Worm (Caenorhabditis elegans) whole organism, L3 larva: ENCODE measurements around the gene clec-146.
A peak's percentile ranks its signal among the peaks of the same experiment; 100 is the strongest.

Source experiments
- R02D3.7 ChIP-seq: fragments of 150-350 bp; optimal IDR thresholded peaks from 2 replicates; lab custom pipeline; 2014; ENCODE audit warnings: missing biosample characterization, missing genetic modification characterization
- ZK546.5 ChIP-seq: sonication (generic microtip); optimal IDR thresholded peaks from 2 replicates; lab custom pipeline; 2017; ENCODE audit warnings: missing biosample characterization, missing genetic modification characterization
- aly-2 ChIP-seq: fragments of 150-350 bp; optimal IDR thresholded peaks from 2 replicates; lab custom pipeline; 2014; ENCODE audit warnings: missing biosample characterization, missing genetic modification characterization
- ceh-16 ChIP-seq: sonication (generic microtip); optimal IDR thresholded peaks from 2 replicates; lab custom pipeline; 2017; ENCODE audit warnings: missing biosample characterization, missing genetic modification characterization
- ceh-28 ChIP-seq: fragments of 150-350 bp; optimal IDR thresholded peaks from 2 replicates; lab custom pipeline; 2014; ENCODE audit warnings: missing biosample characterization, missing genetic modification reagents, missing genetic modification characterization
- ceh-82 ChIP-seq: fragments of 150-350 bp; optimal IDR thresholded peaks from 2 replicates; lab custom pipeline; 2014; ENCODE audit warnings: missing biosample characterization, missing genetic modification characterization
- ceh-9 ChIP-seq: sonication (generic microtip); optimal IDR thresholded peaks from 2 replicates; lab custom pipeline; 2018; ENCODE audit warnings: missing biosample characterization, missing genetic modification characterization
- daf-12 ChIP-seq: fragments of 150-350 bp; optimal IDR thresholded peaks from 2 replicates; lab custom pipeline; 2014; ENCODE audit warnings: missing biosample characterization, missing genetic modification reagents, missing genetic modification characterization
- egl-27 ChIP-seq: sonication (generic microtip); optimal IDR thresholded peaks from 4 replicates; lab custom pipeline; 2017; ENCODE audit warnings: missing biosample characterization, missing genetic modification reagents, missing genetic modification characterization
- egl-5 ChIP-seq: fragments of 150-350 bp; optimal IDR thresholded peaks from 2 replicates; lab custom pipeline; 2017; ENCODE audit warnings: missing biosample characterization, missing genetic modification reagents, missing genetic modification characterization, inconsistent platforms
- elt-3 ChIP-seq, 3 experiments: fragments of 150-350 bp in 1 of 3; sonication (generic microtip) in 2 of 3; optimal IDR thresholded peaks; 2 replicates in 2 of 3; 4 replicates in 1 of 3; lab custom pipeline; 2014 to 2017; ENCODE audit warnings: missing biosample characterization in 3 of 3, missing genetic modification characterization in 3 of 3
- fkh-10 ChIP-seq: sonication (generic microtip); optimal IDR thresholded peaks from 2 replicates; lab custom pipeline; 2017; ENCODE audit warnings: missing biosample characterization, missing genetic modification reagents, missing genetic modification characterization
- fkh-2 ChIP-seq: fragments of 150-350 bp; optimal IDR thresholded peaks from 2 replicates; lab custom pipeline; 2014; ENCODE audit warnings: missing biosample characterization, missing genetic modification reagents, missing genetic modification characterization
- fos-1 ChIP-seq: fragments of 150-350 bp; optimal IDR thresholded peaks from 2 replicates; lab custom pipeline; 2014; ENCODE audit warnings: missing biosample characterization, missing genetic modification characterization
- jun-1 ChIP-seq: fragments of 150-350 bp; optimal IDR thresholded peaks from 2 replicates; lab custom pipeline; 2014; ENCODE audit warnings: missing biosample characterization, missing genetic modification reagents, missing genetic modification characterization
- lin-15B ChIP-seq: fragments of 150-350 bp; optimal IDR thresholded peaks from 2 replicates; lab custom pipeline; 2014; ENCODE audit warnings: missing biosample characterization, missing genetic modification characterization
- lin-39 ChIP-seq: fragments of 150-350 bp; optimal IDR thresholded peaks from 2 replicates; lab custom pipeline; 2018; ENCODE audit warnings: missing biosample characterization, missing genetic modification reagents, missing genetic modification characterization
- mml-1 ChIP-seq: fragments of 150-350 bp; sonication (generic microtip); optimal IDR thresholded peaks from 3 replicates; lab custom pipeline; 2014; ENCODE audit warnings: missing biosample characterization, missing genetic modification characterization
- nfya-1 ChIP-seq: sonication (generic microtip); optimal IDR thresholded peaks from 2 replicates; lab custom pipeline; 2017; ENCODE audit warnings: missing genetic modification characterization, mild to moderate bottlenecking, missing compliant biosample characterization, antibody characterized with exemption, moderate library complexity; ENCODE audit not compliant: insufficient read depth
- nhr-11 ChIP-seq: fragments of 150-350 bp; optimal IDR thresholded peaks from 2 replicates; lab custom pipeline; 2014; ENCODE audit warnings: missing biosample characterization, missing genetic modification characterization
- nhr-23 ChIP-seq: fragments of 150-350 bp; optimal IDR thresholded peaks from 2 replicates; lab custom pipeline; 2014; ENCODE audit warnings: missing biosample characterization, missing genetic modification reagents, missing genetic modification characterization
- nhr-237 ChIP-seq: fragments of 150-350 bp; optimal IDR thresholded peaks from 2 replicates; lab custom pipeline; 2014; ENCODE audit warnings: missing biosample characterization, missing genetic modification characterization
- nhr-25 ChIP-seq: sonication (generic microtip); optimal IDR thresholded peaks from 2 replicates; lab custom pipeline; 2017; ENCODE audit warnings: missing biosample characterization, missing genetic modification characterization
- nhr-28 ChIP-seq: fragments of 150-350 bp; optimal IDR thresholded peaks from 2 replicates; lab custom pipeline; 2014; ENCODE audit warnings: missing biosample characterization, missing genetic modification characterization
- nhr-43 ChIP-seq: sonication (generic microtip); optimal IDR thresholded peaks from 2 replicates; lab custom pipeline; 2016; ENCODE audit warnings: mild to moderate bottlenecking, missing genetic modification characterization, missing compliant biosample characterization; ENCODE audit not compliant: poor library complexity, severe bottlenecking
- nhr-77 ChIP-seq: fragments of 150-350 bp; optimal IDR thresholded peaks from 2 replicates; lab custom pipeline; 2014; ENCODE audit warnings: missing biosample characterization, missing genetic modification characterization
- pha-4 ChIP-seq: fragments of 150-350 bp; optimal IDR thresholded peaks from 2 replicates; lab custom pipeline; 2014; ENCODE audit warnings: missing biosample characterization, missing genetic modification reagents, missing genetic modification characterization
- sea-2 ChIP-seq: fragments of 150-350 bp; sonication (generic microtip); optimal IDR thresholded peaks from 4 replicates; lab custom pipeline; 2014; ENCODE audit warnings: missing biosample characterization, missing genetic modification reagents, missing genetic modification characterization
- skn-1 ChIP-seq: fragments of 150-350 bp; optimal IDR thresholded peaks from 2 replicates; lab custom pipeline; 2014; ENCODE audit warnings: missing biosample characterization, missing genetic modification characterization
- tbx-2 ChIP-seq: sonication (generic microtip); optimal IDR thresholded peaks from 2 replicates; lab custom pipeline; 2016; ENCODE audit warnings: mild to moderate bottlenecking, missing genetic modification characterization, missing compliant biosample characterization

clec-146 gene

ce11 chrII:13627001-13627400 is 33.4 kb upstream of the clec-146 start, which contains the start of gene gst-19:
gst-19 (minus strand) TSS chrII:13627145.
- TF ChIP-seq egl-5 (tag; lab: Kevin White, UChicago) (no peak), nhr-43 (tag; lab: Kevin White, UChicago) (no peak), sea-2 (no peak), ceh-9 (tag; lab: Kevin White, UChicago) (no peak), pha-4 (tag; lab: Kevin White, UChicago) (peak; percentile 19), fos-1 (tag; lab: Kevin White, UChicago) (no peak)

DNA sequence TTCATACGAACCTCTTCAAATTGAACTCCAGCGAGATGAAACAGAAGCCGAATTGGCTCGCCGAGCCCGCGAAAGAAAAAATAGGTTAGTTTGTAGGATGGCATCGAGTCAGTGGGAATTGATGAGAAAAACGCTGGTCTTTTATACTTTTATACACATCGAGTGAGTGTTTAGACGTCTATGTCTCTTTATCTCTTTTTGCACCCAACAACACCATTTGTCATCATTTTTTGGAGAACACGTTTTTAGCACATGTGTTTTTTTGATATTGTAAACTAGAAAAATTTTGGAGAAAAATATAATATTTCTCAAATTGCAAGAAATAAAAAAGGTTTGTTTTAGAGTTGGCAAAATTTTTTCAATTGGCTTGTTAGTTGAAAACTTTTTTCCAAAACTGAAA is 30.8 kb upstream of the clec-146 start, which contains the start of gene gst-16:
gst-16 (minus strand) TSS at position 111 of the 400 bp plus-strand sequence.
- peak; percentile 93 for TF ChIP-seq skn-1 (tag; lab: Kevin White, UChicago)
- no peak for TF ChIP-seq mml-1

DNA sequence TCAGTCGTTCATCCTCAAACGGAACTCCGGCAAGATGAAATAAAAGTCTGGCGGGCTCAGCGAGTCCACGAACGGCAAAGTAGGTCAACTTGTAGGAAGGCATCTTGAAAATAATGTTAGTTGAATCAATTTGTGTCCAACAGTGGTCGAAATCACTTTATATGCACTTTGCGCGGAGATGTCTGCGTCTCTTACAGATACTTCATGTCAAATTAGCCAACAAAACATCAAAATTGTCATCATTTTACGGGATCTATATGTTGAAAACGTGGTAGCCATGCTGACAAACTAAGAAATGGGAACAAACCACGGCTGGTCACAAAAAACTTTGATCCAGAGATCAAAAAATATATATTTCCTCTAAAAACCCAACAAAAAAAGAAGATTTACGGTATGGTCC is 24.2 kb upstream of the clec-146 start, which contains the start of gene gst-12:
gst-12 (minus strand) TSS at position 254 of the 400 bp plus-strand sequence.
- TF ChIP-seq nhr-23 (tag; lab: Kevin White, UChicago), result peak; percentile 60
- no peak for TF ChIP-seq jun-1
- TF ChIP-seq nhr-43 (tag; lab: Kevin White, UChicago), result peak; percentile 51
- peak; percentile 29 for TF ChIP-seq nhr-25

DNA sequence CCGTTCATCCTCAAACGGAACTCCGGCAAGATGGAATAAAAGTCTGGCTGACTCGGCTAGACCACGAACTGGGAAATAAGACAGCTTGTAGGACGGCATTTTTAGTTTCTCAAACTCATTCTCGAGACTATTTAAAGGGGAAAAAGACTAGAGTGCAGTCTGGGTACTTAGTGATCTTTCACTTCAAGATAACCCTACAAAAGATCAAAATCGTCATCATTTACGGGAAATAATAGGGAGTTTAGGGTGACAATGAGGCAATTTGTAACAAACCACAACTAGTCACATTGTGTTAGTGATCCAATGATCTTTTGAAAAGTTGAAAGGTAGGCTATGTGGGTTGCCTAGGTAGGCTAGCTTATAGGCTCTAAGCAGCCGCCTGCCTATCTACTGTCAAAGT is 22.4 kb upstream of the clec-146 start, which contains the start of gene gst-14:
gst-14 (minus strand) TSS at position 101 of the 400 bp plus-strand sequence.
- no peak for TF ChIP-seq nhr-11
- TF ChIP-seq skn-1 (tag; lab: Kevin White, UChicago), result no peak
- no peak for TF ChIP-seq fkh-10 (GFP tag; lab: Kevin White, UChicago)
- no peak for TF ChIP-seq ZK546.5 (tag; lab: Kevin White, UChicago)
- TF ChIP-seq nhr-43 (tag; lab: Kevin White, UChicago), result no peak
- no peak for TF ChIP-seq R02D3.7
- TF ChIP-seq, all 47 proteins: peak for 0

- TF ChIP-seq lin-15B (tag; lab: Kevin White, UChicago) (no peak), pha-4 (tag; lab: Kevin White, UChicago) (peak; percentile 72), egl-27 (tag; lab: Kevin White, UChicago) (no peak), ceh-16 (no peak)
- TF ChIP-seq, all 47 proteins: peak for 1
Measured at ce11 chrII:13614516-13614915, 20.9 kb upstream of the clec-146 start.

ce11 chrII:13613096-13613495 is 19.5 kb upstream of the clec-146 start, which contains the start of gene gst-15:
gst-15 (minus strand) TSS chrII:13613196.
- TF ChIP-seq elt-3 (tag; optimal IDR thresholded peaks at IDR 0.05; lab: Kevin White, UChicago) (no peak), ceh-28 (tag; lab: Kevin White, UChicago) (no peak), nhr-77 (tag; lab: Kevin White, UChicago) (no peak), nhr-28 (tag; lab: Kevin White, UChicago) (no peak), tbx-2 (tag; lab: Kevin White, UChicago) (no peak), fkh-2 (tag; lab: Kevin White, UChicago) (no peak), egl-27 (tag; lab: Kevin White, UChicago) (no peak), lin-39 (tag; lab: Kevin White, UChicago) (no peak), ceh-82 (no peak), nfya-1 (tag; lab: Kevin White, UChicago) (no peak), R02D3.7 (no peak), ZK546.5 (tag; lab: Kevin White, UChicago) (no peak), fkh-10 (GFP tag; lab: Kevin White, UChicago) (no peak), nhr-237 (tag; lab: Kevin White, UChicago) (no peak)

DNA sequence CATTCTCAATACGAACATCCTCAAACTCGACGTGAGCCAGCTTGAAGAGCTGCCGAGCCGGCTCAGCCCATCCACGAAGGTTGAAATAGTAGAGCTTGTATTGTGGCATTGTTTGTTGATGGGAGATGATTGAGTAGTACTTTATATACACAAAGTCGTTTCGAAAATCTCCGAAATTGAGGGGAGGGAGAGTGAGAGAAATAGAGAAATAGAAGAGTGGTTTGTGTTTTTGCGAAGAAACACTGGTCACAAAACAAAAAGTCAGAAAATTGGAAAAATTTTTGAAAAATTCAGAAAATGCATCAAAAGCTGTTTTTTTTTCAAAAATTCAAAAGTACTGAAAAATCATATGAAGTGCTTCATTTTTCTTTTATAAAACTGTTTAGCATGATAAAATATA is 17.6 kb upstream of the clec-146 start, which contains the start of gene gst-24:
gst-24 (minus strand) TSS at position 181 of the 400 bp plus-strand sequence.
- TF ChIP-seq nhr-237 (tag; lab: Kevin White, UChicago), result no peak
- peak; percentile 42 for TF ChIP-seq pha-4 (tag; lab: Kevin White, UChicago)
- no peak for TF ChIP-seq mml-1
- no peak for TF ChIP-seq daf-12 (tag; lab: Kevin White, UChicago)
- TF ChIP-seq sea-2, result no peak
- no peak for TF ChIP-seq aly-2 (tag; lab: Kevin White, UChicago)
